Fruit fly (Drosophila melanogaster): ENCODE results near the gene CG9300.

- TF ChIP-seq CG9139 (GFP tag; optimal IDR thresholded peaks at IDR 0.05) = no peak
- no peak for TF ChIP-seq CG11902 (GFP tag; optimal IDR thresholded peaks at IDR 0.05)
- TF ChIP-seq Sox15 (GFP tag; optimal IDR thresholded peaks at IDR 0.05) = no peak
Observed at dm6 chr3L:19566127-19566526, 13.9 kb downstream of the CG9300 start.
